Fruit fly (Drosophila melanogaster) whole organism: ENCODE results near the gene sima.

Source experiments
- CG8478 ChIP-seq: fragments of >200 bp; optimal IDR thresholded peaks from 2 replicates; lab custom pipeline; 2018; ENCODE audit warnings: inconsistent platforms
- Dll ChIP-seq: fragments of >200 bp; optimal IDR thresholded peaks from 2 replicates; lab custom pipeline; 2017
- EcR ChIP-seq, 2 experiments: fragments of >200 bp; optimal IDR thresholded peaks; 2 replicates each; lab custom pipeline; 2017; ENCODE audit warnings: missing biosample characterization in 2 of 2, missing genetic modification characterization in 2 of 2, missing genetic modification reagents in 2 of 2
- pan ChIP-seq: fragments of >200 bp; optimal IDR thresholded peaks from 2 replicates; lab custom pipeline; 2017
- psq ChIP-seq: fragments of >200 bp; optimal IDR thresholded peaks from 2 replicates; lab custom pipeline; 2017
- usp ChIP-seq: fragments of >200 bp; optimal IDR thresholded peaks from 2 replicates; lab custom pipeline; 2017; ENCODE audit warnings: missing biosample characterization, missing genetic modification characterization, mixed read lengths

DNA sequence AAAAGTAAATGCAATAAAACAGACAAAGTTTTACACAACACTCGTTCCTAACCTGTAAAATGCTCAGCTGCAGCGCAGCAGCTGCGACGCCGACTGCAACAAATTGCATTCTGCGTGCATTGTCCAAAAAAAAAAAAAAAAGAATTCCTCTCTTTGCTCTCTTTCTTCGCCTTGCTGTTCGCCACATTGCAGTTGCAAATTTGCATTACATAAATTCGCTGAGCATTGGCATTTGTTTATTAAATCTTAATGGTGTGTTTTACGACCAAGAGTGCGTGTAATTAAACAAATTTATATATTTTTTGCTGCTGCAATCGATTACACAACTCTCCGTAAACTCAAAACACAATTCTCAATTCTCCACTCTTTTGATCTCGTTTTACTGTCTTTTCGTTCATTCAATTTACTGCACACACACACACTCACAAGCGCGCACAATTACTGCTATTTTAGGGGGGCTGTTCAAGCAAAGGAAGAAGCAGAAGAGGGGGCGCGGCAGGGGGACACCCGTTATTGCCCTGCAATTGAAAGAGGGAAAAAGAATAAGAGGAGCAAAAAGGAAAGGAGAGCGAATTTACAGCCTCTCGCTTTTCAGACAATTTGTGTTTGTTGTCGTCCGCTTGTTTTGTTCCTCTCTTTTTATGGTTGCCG, 42.3 kb downstream of the sima start:
- TF ChIP-seq EcR (GFP tag; optimal IDR thresholded peaks at IDR 0.05; lab: Kevin White, UChicago): no peak
- TF ChIP-seq psq (lab: Kevin White, UChicago): no peak
- TF ChIP-seq CG8478 (lab: Kevin White, UChicago): no peak
- no peak for TF ChIP-seq Dll (lab: Kevin White, UChicago)
- TF ChIP-seq usp: no peak
- no peak for TF ChIP-seq pan (lab: Kevin White, UChicago)
